Worm (Caenorhabditis elegans): ENCODE results near the gene B0034.5.

The B0034.5 gene

DNA sequence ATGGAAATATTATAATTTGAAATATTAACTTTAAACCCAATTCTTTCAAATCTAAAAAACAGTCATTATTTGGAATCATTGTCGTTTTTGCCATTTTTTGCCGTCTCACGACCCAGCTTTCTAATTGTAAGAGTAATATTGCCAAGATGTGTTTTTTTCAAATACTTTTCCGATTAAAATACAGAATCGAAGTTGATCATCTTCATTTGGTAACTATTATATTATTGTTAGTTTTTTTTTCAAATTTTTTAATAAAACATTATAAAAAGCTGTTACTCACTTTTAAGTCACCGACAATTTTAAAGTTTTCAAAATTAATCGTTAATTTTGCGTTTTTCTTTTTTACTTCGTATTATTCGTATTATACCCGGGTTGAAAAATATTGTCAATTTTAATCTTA is 22.5 kb upstream of the B0034.5 start, which contains the start of gene ins-5:
ins-5 (plus strand) TSS at position 301 of the 400 bp plus-strand sequence.
- TF ChIP-seq sea-1 (GFP tag; conservative IDR thresholded peaks at IDR 0.05) (no peak), hmg-4 (GFP tag; optimal IDR thresholded peaks at IDR 0.05) (no peak), tbx-37 (GFP tag; conservative IDR thresholded peaks at IDR 0.05) (no peak), ets-7 (tag; optimal IDR thresholded peaks at IDR 0.05) (no peak), hnd-1 (tag; optimal IDR thresholded peaks at IDR 0.05) (no peak), B0310.2 (tag; optimal IDR thresholded peaks at IDR 0.05) (no peak), tbx-11 (GFP tag; IDR thresholded peaks at IDR 0.05) (no peak), F13C5.2 (tag; optimal IDR thresholded peaks at IDR 0.05) (no peak), scrt-1 (GFP tag; IDR thresholded peaks at IDR 0.05) (no peak), flt-1 (GFP tag; IDR thresholded peaks at IDR 0.05) (no peak), ama-1 (optimal IDR thresholded peaks at IDR 0.05) (no peak), aly-1 (tag; optimal IDR thresholded peaks at IDR 0.05) (no peak), tra-4 (tag; optimal IDR thresholded peaks at IDR 0.05) (no peak), ceh-13 (GFP tag; optimal IDR thresholded peaks at IDR 0.05) (no peak), ceh-36 (tag; optimal IDR thresholded peaks at IDR 0.05) (no peak), hmbx-1 (tag; optimal IDR thresholded peaks at IDR 0.05) (no peak)

DNA sequence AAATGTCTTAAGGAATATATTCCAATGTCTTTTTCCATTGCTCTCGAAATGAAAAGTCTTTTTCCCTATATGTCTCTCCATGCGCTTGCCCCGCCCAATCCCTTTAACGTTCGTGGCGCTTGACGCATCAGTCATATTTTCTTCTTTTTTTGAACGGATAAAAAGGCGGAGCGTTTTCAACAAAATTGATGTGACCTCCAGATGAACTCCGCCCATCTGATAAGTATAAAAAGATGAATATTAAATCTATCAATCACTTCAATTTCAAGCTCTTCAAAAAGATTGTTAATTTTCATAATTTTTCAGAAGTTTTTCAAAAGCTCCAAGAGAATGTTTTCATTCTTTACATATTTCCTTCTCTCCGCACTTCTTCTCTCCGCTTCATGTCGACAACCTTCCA is 21.3 kb upstream of the B0034.5 start, which contains the start of gene ins-4:
ins-4 (plus strand) TSS at position 301 of the 400 bp plus-strand sequence.
- TF ChIP-seq F13C5.2 (tag; optimal IDR thresholded peaks at IDR 0.05) = no peak
- no peak for TF ChIP-seq pes-1 (GFP tag; IDR thresholded peaks at IDR 0.05)
- TF ChIP-seq scrt-1 (GFP tag; IDR thresholded peaks at IDR 0.05) = no peak
- TF ChIP-seq tra-4 (tag; optimal IDR thresholded peaks at IDR 0.05) = no peak
- TF ChIP-seq tbx-37 (GFP tag; conservative IDR thresholded peaks at IDR 0.05) = no peak
- no peak for TF ChIP-seq hmbx-1 (tag; optimal IDR thresholded peaks at IDR 0.05)
- no peak for TF ChIP-seq B0310.2 (tag; optimal IDR thresholded peaks at IDR 0.05)
- TF ChIP-seq hmg-4 (GFP tag; optimal IDR thresholded peaks at IDR 0.05) = no peak
- no peak for TF ChIP-seq ceh-13 (GFP tag; optimal IDR thresholded peaks at IDR 0.05)
- TF ChIP-seq hnd-1 (tag; optimal IDR thresholded peaks at IDR 0.05) = no peak
- no peak for TF ChIP-seq ets-7 (tag; optimal IDR thresholded peaks at IDR 0.05)
- TF ChIP-seq aly-1 (tag; optimal IDR thresholded peaks at IDR 0.05) = no peak
- TF ChIP-seq sea-1 (GFP tag; conservative IDR thresholded peaks at IDR 0.05) = no peak

DNA sequence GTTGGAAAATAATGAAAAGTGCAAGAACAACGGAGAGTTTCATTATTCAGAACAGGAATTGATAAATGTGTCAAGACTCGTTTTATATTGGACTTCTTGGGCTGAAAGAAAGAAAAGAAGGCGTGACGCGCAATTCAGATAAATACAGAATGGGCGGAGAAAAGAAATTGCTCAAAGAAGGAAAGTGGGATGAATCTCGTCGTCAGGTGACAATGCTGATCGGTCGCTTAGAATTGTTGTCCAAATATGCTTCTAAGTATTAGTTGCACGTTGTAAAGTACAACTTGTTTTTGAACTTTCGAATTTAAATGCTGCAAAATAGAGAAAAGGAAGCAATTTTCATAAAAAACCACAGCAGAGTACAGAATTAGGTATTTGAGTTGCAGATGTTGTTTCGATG is 15.9 kb upstream of the B0034.5 start, which contains the start of gene ins-3:
ins-3 (minus strand) TSS at position 101 of the 400 bp plus-strand sequence.
- no peak for TF ChIP-seq ceh-36 (tag; optimal IDR thresholded peaks at IDR 0.05)
- no peak for TF ChIP-seq tbx-37 (GFP tag; conservative IDR thresholded peaks at IDR 0.05)
- no peak for TF ChIP-seq flt-1 (GFP tag; IDR thresholded peaks at IDR 0.05)
- TF ChIP-seq hmg-4 (GFP tag; optimal IDR thresholded peaks at IDR 0.05) = no peak
- TF ChIP-seq ama-1 (optimal IDR thresholded peaks at IDR 0.05) = no peak
- TF ChIP-seq scrt-1 (GFP tag; IDR thresholded peaks at IDR 0.05) = no peak
- TF ChIP-seq hnd-1 (tag; optimal IDR thresholded peaks at IDR 0.05) = no peak
- no peak for TF ChIP-seq aly-1 (tag; optimal IDR thresholded peaks at IDR 0.05)
- no peak for TF ChIP-seq pes-1 (GFP tag; IDR thresholded peaks at IDR 0.05)
- TF ChIP-seq F13C5.2 (tag; optimal IDR thresholded peaks at IDR 0.05) = no peak
- TF ChIP-seq sea-1 (GFP tag; conservative IDR thresholded peaks at IDR 0.05) = no peak
- TF ChIP-seq ceh-13 (GFP tag; optimal IDR thresholded peaks at IDR 0.05) = no peak
- TF ChIP-seq ets-7 (tag; optimal IDR thresholded peaks at IDR 0.05) = no peak
- TF ChIP-seq B0310.2 (tag; optimal IDR thresholded peaks at IDR 0.05) = no peak
- no peak for TF ChIP-seq hmbx-1 (tag; optimal IDR thresholded peaks at IDR 0.05)
- TF ChIP-seq tbx-11 (GFP tag; IDR thresholded peaks at IDR 0.05) = no peak

DNA sequence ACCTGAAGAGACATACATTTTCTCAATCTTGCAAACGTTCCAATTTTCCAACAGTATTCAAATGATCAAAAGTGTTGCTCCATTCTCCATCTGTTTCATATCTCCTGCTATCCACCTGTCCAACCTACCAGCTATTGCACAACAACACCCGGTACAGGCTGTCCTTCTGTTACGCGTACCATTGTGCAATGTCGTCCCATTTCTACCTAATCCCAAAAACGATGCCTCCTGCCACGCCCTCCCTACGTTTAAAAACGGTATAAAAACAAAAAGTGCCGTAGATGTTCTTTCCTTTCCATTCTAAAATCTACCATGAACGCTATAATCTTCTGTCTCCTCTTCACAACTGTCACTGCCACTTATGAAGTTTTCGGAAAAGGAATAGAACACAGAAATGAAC is 13.4 kb upstream of the B0034.5 start, which contains the start of gene ins-2:
ins-2 (plus strand) TSS at position 301 of the 400 bp plus-strand sequence.
- no peak for TF ChIP-seq flt-1 (GFP tag; IDR thresholded peaks at IDR 0.05)
- no peak for TF ChIP-seq ama-1 (optimal IDR thresholded peaks at IDR 0.05)
- TF ChIP-seq tbx-37 (GFP tag; conservative IDR thresholded peaks at IDR 0.05) = no peak
- TF ChIP-seq hmg-4 (GFP tag; optimal IDR thresholded peaks at IDR 0.05) = no peak
- no peak for TF ChIP-seq tra-4 (tag; optimal IDR thresholded peaks at IDR 0.05)
- no peak for TF ChIP-seq hnd-1 (tag; optimal IDR thresholded peaks at IDR 0.05)
- no peak for TF ChIP-seq scrt-1 (GFP tag; IDR thresholded peaks at IDR 0.05)

DNA sequence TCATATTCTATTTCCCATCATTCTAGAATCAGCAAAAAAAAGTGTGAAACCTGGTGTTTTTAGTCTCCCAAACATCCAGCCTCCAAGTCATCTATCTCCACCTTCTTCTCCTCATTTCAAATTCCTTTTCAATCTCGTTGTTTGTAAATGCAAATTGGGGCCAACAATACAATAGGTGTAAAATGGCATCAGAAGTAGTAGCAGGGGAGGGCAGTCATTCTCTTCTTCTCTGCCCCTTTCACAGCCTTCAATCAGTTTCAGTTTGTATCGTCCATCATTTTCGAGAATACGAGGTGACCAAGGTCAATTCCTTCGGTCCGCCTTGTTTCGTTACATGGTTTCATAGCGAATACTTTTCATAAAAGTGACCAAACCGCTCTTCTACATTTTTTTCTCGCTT is 5.5 kb downstream of the B0034.5 start, which contains the start of gene B0034.4:
B0034.4 (minus strand) TSS at position 229 of the 400 bp plus-strand sequence.
- TF ChIP-seq ceh-36 (tag; optimal IDR thresholded peaks at IDR 0.05) = no peak
- TF ChIP-seq hnd-1 (tag; optimal IDR thresholded peaks at IDR 0.05) = no peak
- TF ChIP-seq tra-4 (tag; optimal IDR thresholded peaks at IDR 0.05) = no peak
- no peak for TF ChIP-seq ceh-13 (GFP tag; optimal IDR thresholded peaks at IDR 0.05)
- TF ChIP-seq B0310.2 (tag; optimal IDR thresholded peaks at IDR 0.05) = no peak
- TF ChIP-seq aly-1 (tag; optimal IDR thresholded peaks at IDR 0.05) = no peak
- no peak for TF ChIP-seq ets-7 (tag; optimal IDR thresholded peaks at IDR 0.05)
- TF ChIP-seq tbx-37 (GFP tag; conservative IDR thresholded peaks at IDR 0.05) = no peak
- TF ChIP-seq flt-1 (GFP tag; IDR thresholded peaks at IDR 0.05) = no peak
- no peak for TF ChIP-seq tbx-11 (GFP tag; IDR thresholded peaks at IDR 0.05)
- no peak for TF ChIP-seq pes-1 (GFP tag; IDR thresholded peaks at IDR 0.05)
- TF ChIP-seq hmbx-1 (tag; optimal IDR thresholded peaks at IDR 0.05) = no peak
- TF ChIP-seq sea-1 (GFP tag; conservative IDR thresholded peaks at IDR 0.05) = no peak
- no peak for TF ChIP-seq hmg-4 (GFP tag; optimal IDR thresholded peaks at IDR 0.05)
- TF ChIP-seq ama-1 (optimal IDR thresholded peaks at IDR 0.05) = no peak
- no peak for TF ChIP-seq scrt-1 (GFP tag; IDR thresholded peaks at IDR 0.05)
- no peak for TF ChIP-seq F13C5.2 (tag; optimal IDR thresholded peaks at IDR 0.05)

DNA sequence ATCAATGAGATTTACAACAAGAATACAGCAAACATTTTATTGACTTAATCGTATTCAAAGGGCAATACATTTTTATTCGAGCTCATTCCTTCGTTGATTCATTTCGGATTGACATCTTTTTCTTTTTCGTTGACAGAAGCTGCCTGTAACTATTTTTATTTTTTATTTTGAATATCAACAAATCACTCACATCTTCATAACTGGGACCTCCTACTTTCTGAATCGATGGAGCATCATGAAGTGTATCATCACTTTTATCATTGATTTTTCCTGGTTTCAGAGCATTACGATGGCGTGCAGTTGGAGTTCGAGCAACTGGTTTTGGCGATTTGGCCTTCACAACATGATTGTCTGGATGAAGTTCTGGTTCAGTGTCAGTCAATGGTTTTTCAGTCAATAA is 6.7 kb downstream of the B0034.5 start, which contains the start of gene B0034.1:
B0034.1 (plus strand) TSS at position 301 of the 400 bp plus-strand sequence.
- TF ChIP-seq B0310.2 (tag; optimal IDR thresholded peaks at IDR 0.05) = no peak

DNA sequence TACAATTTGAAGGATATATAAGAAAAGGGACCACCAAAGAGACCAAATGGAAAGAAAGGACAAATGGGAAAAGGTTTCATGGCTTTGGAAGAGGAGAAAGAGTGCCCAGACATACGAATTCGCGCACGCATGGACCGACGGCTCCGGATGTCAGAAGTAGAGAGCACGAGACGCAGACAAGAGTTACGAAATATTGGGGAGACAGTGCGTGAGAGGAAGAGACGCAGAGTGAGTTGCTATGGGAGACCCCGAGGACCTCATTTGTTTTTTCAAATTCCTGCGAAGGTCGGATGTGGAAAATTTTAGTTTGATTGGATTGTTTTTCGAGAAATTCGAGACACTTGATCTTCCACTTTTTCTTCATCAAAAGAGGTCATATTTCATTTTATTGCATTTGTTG is 8.1 kb downstream of the B0034.5 start:
- TF ChIP-seq ets-7 (tag; optimal IDR thresholded peaks at IDR 0.05) = peak; percentile 2
- no peak for TF ChIP-seq ceh-13 (GFP tag; optimal IDR thresholded peaks at IDR 0.05)
- TF ChIP-seq tra-4 (tag; optimal IDR thresholded peaks at IDR 0.05) = no peak

DNA sequence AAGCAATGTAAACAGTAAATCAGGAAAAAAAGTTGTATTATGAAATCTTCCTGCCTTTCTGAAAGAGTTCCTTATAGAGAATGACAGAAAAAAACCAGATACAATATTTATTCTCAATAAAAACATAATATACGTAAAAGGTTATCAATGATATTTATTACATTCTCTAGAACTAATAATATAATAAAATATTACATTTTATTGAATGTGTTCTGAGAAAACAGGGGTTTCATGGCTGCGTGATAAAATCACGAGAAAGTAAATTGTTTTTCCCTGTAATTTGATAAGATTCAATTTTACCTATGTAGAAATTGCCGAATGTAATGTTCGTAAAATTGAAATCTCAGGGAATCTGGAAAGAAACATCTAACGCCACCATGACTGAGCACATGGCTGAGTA is 9.8 kb downstream of the B0034.5 start:
- no peak for TF ChIP-seq tbx-37 (GFP tag; conservative IDR thresholded peaks at IDR 0.05)
- TF ChIP-seq B0310.2 (tag; optimal IDR thresholded peaks at IDR 0.05) = no peak
- TF ChIP-seq ceh-36 (tag; optimal IDR thresholded peaks at IDR 0.05) = no peak
- no peak for TF ChIP-seq hmg-4 (GFP tag; optimal IDR thresholded peaks at IDR 0.05)
- TF ChIP-seq aly-1 (tag; optimal IDR thresholded peaks at IDR 0.05) = no peak
- TF ChIP-seq flt-1 (GFP tag; IDR thresholded peaks at IDR 0.05) = no peak
- no peak for TF ChIP-seq ama-1 (optimal IDR thresholded peaks at IDR 0.05)
- TF ChIP-seq hmbx-1 (tag; optimal IDR thresholded peaks at IDR 0.05) = no peak
- TF ChIP-seq ceh-13 (GFP tag; optimal IDR thresholded peaks at IDR 0.05) = no peak
- TF ChIP-seq sea-1 (GFP tag; conservative IDR thresholded peaks at IDR 0.05) = no peak
- TF ChIP-seq scrt-1 (GFP tag; IDR thresholded peaks at IDR 0.05) = no peak
- no peak for TF ChIP-seq F13C5.2 (tag; optimal IDR thresholded peaks at IDR 0.05)
- TF ChIP-seq ets-7 (tag; optimal IDR thresholded peaks at IDR 0.05) = no peak
- TF ChIP-seq pes-1 (GFP tag; IDR thresholded peaks at IDR 0.05) = no peak
- TF ChIP-seq tra-4 (tag; optimal IDR thresholded peaks at IDR 0.05) = no peak
- TF ChIP-seq hnd-1 (tag; optimal IDR thresholded peaks at IDR 0.05) = no peak
- no peak for TF ChIP-seq tbx-11 (GFP tag; IDR thresholded peaks at IDR 0.05)
